Fruit fly (Drosophila melanogaster) whole organism, pupa: ENCODE data around the gene CG3690.

ENCODE experiments used
- CG10348 ChIP-seq: fragments of 200-800 bp; sonication (Bioruptor generic); IDR thresholded peaks from 2 replicates; pipeline ENCODE4 v1.3.6; 2022; ENCODE audit warnings: missing biosample characterization, missing genetic modification characterization
- CG32121 ChIP-seq: fragments of 200-800 bp; sonication (Bioruptor generic); IDR thresholded peaks from 2 replicates; pipeline ENCODE4 v1.3.6; 2022; ENCODE audit warnings: missing biosample characterization, missing genetic modification characterization
- CG34367 ChIP-seq: fragments of 200-800 bp; sonication (Bioruptor generic); optimal IDR thresholded peaks from 2 replicates; lab custom pipeline; 2018; ENCODE audit warnings: missing biosample characterization, mild to moderate bottlenecking, missing genetic modification characterization
- CG4496 ChIP-seq: fragments of 200-800 bp; sonication (Bioruptor generic); IDR thresholded peaks from 3 replicates; pipeline ENCODE4 v1.3.6; 2022; ENCODE audit warnings: missing biosample characterization, missing genetic modification characterization
- CG8159 ChIP-seq: fragments of 200-800 bp; sonication (Bioruptor generic); optimal IDR thresholded peaks from 3 replicates; lab custom pipeline; 2018; ENCODE audit warnings: missing biosample characterization, mild to moderate bottlenecking, missing genetic modification characterization, moderate library complexity
- EcR ChIP-seq: fragments of 200-800 bp; sonication (Bioruptor generic); optimal IDR thresholded peaks from 3 replicates; lab custom pipeline; 2019; ENCODE audit warnings: missing biosample characterization, missing genetic modification characterization, mild to moderate bottlenecking, moderate library complexity, missing genetic modification reagents
- Pif1B ChIP-seq: fragments of 200-800 bp; sonication (Bioruptor generic); optimal IDR thresholded peaks from 3 replicates; lab custom pipeline; 2016; ENCODE audit warnings: missing biosample characterization, missing genetic modification characterization
- Snoo ChIP-seq: fragments of 200-800 bp; sonication (Bioruptor generic); optimal IDR thresholded peaks from 3 replicates; lab custom pipeline; 2017; ENCODE audit warnings: missing biosample characterization, mild to moderate bottlenecking, missing genetic modification characterization, inconsistent platforms
- fd96Ca ChIP-seq: fragments of 200-800 bp; sonication (Bioruptor generic); IDR thresholded peaks from 3 replicates; pipeline ENCODE4 v1.3.6; 2022; ENCODE audit warnings: missing biosample characterization, missing genetic modification characterization
- gl ChIP-seq: fragments of 200-800 bp; sonication (Bioruptor generic); optimal IDR thresholded peaks from 2 replicates; lab custom pipeline; 2018; ENCODE audit warnings: missing biosample characterization, mild to moderate bottlenecking, missing genetic modification characterization

dm6 chrX:930048-930800, 21.5 kb downstream of the CG3690 start, which contains the start of gene CG3708:
- TF ChIP-seq EcR (GFP tag; lab: Kevin White, UChicago) (no peak), gl (tag; lab: Kevin White, UChicago) (no peak), CG10348 (GFP tag; lab: Robert Waterston, UW) (no peak), fd96Ca (GFP tag; lab: Robert Waterston, UW) (no peak), CG8159 (tag; lab: Kevin White, UChicago) (no peak), CG34367 (tag; lab: Kevin White, UChicago) (no peak), Pif1B (GFP tag; lab: Kevin White, UChicago) (no peak), Snoo (no peak), CG32121 (GFP tag; lab: Robert Waterston, UW) (no peak), CG4496 (no peak)
